Fruit fly (Drosophila melanogaster): Measurements from ENCODE around the gene CG1146.

CG1146 gene

dm6 chr3L:2489438-2489837, 834 bp downstream of the CG1146 start (continued):
- TF ChIP-seq CG9797 (GFP tag; optimal IDR thresholded peaks at IDR 0.05) (no peak), ap (GFP tag; IDR thresholded peaks at IDR 0.05) (peak; percentile 3; the same call in 1 of the 2 replicates), CG9437 (GFP tag; optimal IDR thresholded peaks at IDR 0.05) (no peak), fu2 (GFP tag; optimal IDR thresholded peaks at IDR 0.05) (no peak), Nf-YA (GFP tag; IDR thresholded peaks at IDR 0.05) (peak; percentile 43; the same call in 1 of the 2 replicates), dysf (GFP tag; IDR thresholded peaks at IDR 0.05) (no peak), CG1792 (GFP tag; optimal IDR thresholded peaks at IDR 0.05) (peak; percentile 66), tin (GFP tag; optimal IDR thresholded peaks at IDR 0.05) (no peak), CHES-1-like (GFP tag; optimal IDR thresholded peaks at IDR 0.05) (peak; percentile 16), NK7.1 (GFP tag; optimal IDR thresholded peaks at IDR 0.05) (peak; percentile 22), Fer1 (GFP tag; optimal IDR thresholded peaks at IDR 0.05) (peak; percentile 76), CG10209 (GFP tag; optimal IDR thresholded peaks at IDR 0.05) (peak; percentile 37), CG9932 (GFP tag; IDR thresholded peaks at IDR 0.05) (no peak), ash1 (GFP tag; optimal IDR thresholded peaks at IDR 0.05) (no peak), CG5180 (GFP tag; optimal IDR thresholded peaks at IDR 0.05) (peak; percentile 70), CG8290 (GFP tag; optimal IDR thresholded peaks at IDR 0.05) (no peak), CG8290 (tag; optimal IDR thresholded peaks at IDR 0.05) (peak; percentile 45 to 57), Fer2 (tag; optimal IDR thresholded peaks at IDR 0.05) (no peak), danr (GFP tag; IDR thresholded peaks at IDR 0.05) (no peak), wek (GFP tag; optimal IDR thresholded peaks at IDR 0.05) (peak; percentile 79), Ssrp (tag; optimal IDR thresholded peaks at IDR 0.05) (no peak), CrebB (tag; optimal IDR thresholded peaks at IDR 0.05) (peak; percentile 20), tup (GFP tag; optimal IDR thresholded peaks at IDR 0.05) (no peak), ab (GFP tag; optimal IDR thresholded peaks at IDR 0.05) (no peak), CG14014 (GFP tag; IDR thresholded peaks at IDR 0.05) (no peak; the same call in 1 of the 2 replicates), toy (GFP tag; IDR thresholded peaks at IDR 0.05) (no peak), bbx (GFP tag; IDR thresholded peaks at IDR 0.05; ENCODE audit: partially characterized antibody) (no peak), Blimp-1 (GFP tag; optimal IDR thresholded peaks at IDR 0.05) (peak; percentile 71), Dfd (GFP tag; optimal IDR thresholded peaks at IDR 0.05) (no peak), Mad (GFP tag; optimal IDR thresholded peaks at IDR 0.05) (no peak), E2f2 (GFP tag; IDR thresholded peaks at IDR 0.05) (no peak), CG9609 (GFP tag; optimal IDR thresholded peaks at IDR 0.05) (no peak), Abd-B (GFP tag; optimal IDR thresholded peaks at IDR 0.05) (no peak), CG2116 (GFP tag; optimal IDR thresholded peaks at IDR 0.05) (no peak), CG15269 (tag; optimal IDR thresholded peaks at IDR 0.05) (no peak), ssp (GFP tag; IDR thresholded peaks at IDR 0.05) (no peak), pzg (GFP tag; optimal IDR thresholded peaks at IDR 0.05) (no peak), Xbp1 (GFP tag; optimal IDR thresholded peaks at IDR 0.05) (no peak), z (GFP tag; IDR thresholded peaks at IDR 0.05) (0 out of 3 replicates have a peak, but pooled peaks have one; percentile 34), vnd (GFP tag; IDR thresholded peaks at IDR 0.05; ENCODE audit: partially characterized antibody) (no peak), C15 (GFP tag; IDR thresholded peaks at IDR 0.05) (no peak), CG13624 (GFP tag; optimal IDR thresholded peaks at IDR 0.05) (no peak), so (GFP tag; IDR thresholded peaks at IDR 0.05) (0 out of 3 replicates have a peak, but pooled peaks have one; percentile 21), zf30C (GFP tag; optimal IDR thresholded peaks at IDR 0.05) (no peak), Sox102F (GFP tag; optimal IDR thresholded peaks at IDR 0.05) (peak; percentile 39), hb (GFP tag; IDR thresholded peaks at IDR 0.05; ENCODE audit: partially characterized antibody) (no peak), trh (GFP tag; optimal IDR thresholded peaks at IDR 0.05) (no peak), Doc2 (GFP tag; IDR thresholded peaks at IDR 0.05) (no peak), CG10979 (tag; optimal IDR thresholded peaks at IDR 0.05) (no peak), gfzf (GFP tag; optimal IDR thresholded peaks at IDR 0.05) (no peak), zen2 (GFP tag; IDR thresholded peaks at IDR 0.05; ENCODE audit: partially characterized antibody) (no peak), B-H2 (GFP tag; optimal IDR thresholded peaks at IDR 0.05) (no peak)
